Fruit fly (Drosophila melanogaster) Kc167 (cell line): Measurements from ENCODE around the gene mRpL16.

Source experiments
- Myc ChIP-seq: fragments of >200 bp; optimal IDR thresholded peaks from 2 replicates; lab custom pipeline; 2017; ENCODE audit warnings: missing external identifiers
- h ChIP-seq: fragments of >200 bp; optimal IDR thresholded peaks from 3 replicates; lab custom pipeline; 2018; ENCODE audit warnings: missing external identifiers
- ttk ChIP-seq: sonication (Bioruptor generic); optimal IDR thresholded peaks from 2 replicates; lab custom pipeline; 2017; ENCODE audit warnings: missing external identifiers

DNA sequence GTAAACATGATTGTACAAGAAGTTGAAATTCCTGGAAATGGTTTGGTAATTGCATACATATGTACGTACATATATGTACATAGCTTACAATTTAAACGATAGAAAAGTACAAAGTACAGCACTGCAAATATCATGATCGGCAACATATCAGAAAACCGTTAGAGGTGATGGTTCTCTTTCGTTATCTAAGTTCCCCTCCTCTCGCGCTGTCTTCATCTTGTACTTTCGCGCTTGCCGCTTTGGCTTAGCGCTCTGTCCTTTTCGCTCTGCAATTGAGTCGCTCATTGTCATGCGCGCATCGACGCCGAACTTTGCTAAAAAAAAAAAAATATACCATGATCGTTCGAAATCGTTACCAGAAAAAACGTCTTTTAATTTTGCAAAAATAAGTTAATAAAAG is 13.9 kb downstream of the mRpL16 start:
- TF ChIP-seq Myc (lab: Kevin White, UChicago) (no peak), ttk (lab: Kevin White, UChicago) (no peak), h (lab: Kevin White, UChicago) (no peak)
